Comparison of ENCODE assay signal across 5 fruit fly cellular contexts in the genomic region with DNA sequence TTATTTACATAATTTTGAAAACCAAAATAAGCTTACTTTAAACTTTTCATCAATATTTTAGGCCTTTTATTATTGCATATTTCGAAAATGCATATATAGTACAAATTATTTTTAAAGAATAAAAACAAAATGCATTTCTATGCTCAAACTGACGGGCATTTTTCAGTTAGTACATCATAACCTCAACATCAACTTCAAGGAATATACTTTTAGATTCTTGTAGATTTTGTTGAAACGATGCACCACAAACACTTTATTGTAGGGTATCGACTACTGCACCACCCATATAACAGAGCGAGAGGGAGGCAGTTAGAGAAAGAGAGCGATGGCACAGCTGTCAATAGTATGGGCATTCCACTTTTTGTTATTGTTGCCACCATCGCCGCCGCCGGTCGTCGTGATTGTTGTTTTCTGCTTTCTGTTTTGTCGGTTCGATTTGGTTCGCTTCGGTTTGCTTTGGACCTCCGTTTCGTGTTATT.
TF ChIP-seq lines count a peak whose summit lies in the region.

No protein-coding gene starts in this region.

TF ChIP-seq in whole organism, adult, 20 proteins besides CTCF, POLR2A, EP300 and RAD21 (continued from another document):
- TF ChIP-seq cic (GFP tag; optimal IDR thresholded peaks at IDR 0.05; lab: Kevin White, UChicago) (peak; percentile 59), cnc (optimal IDR thresholded peaks at IDR 0.05; lab: Kevin White, UChicago) (no peak)
TF ChIP-seq in whole organism, adult: peak in this region for 15.

TF ChIP-seq in whole organism, embryonic, 481 proteins besides CTCF, POLR2A, EP300 and RAD21 (continued from another document and continues in another):
- TF ChIP-seq eve (GFP tag; optimal IDR thresholded peaks at IDR 0.05; lab: Kevin White, UChicago) = peak in 1 of 2 experiments; percentile 97
- no peak for TF ChIP-seq unc-4 (GFP tag; IDR thresholded peaks at IDR 0.05; lab: Robert Waterston, UW; ENCODE audit: partially characterized antibody)
- TF ChIP-seq Hr39 (optimal IDR thresholded peaks at IDR 0.05; lab: Kevin White, UChicago) = no peak
- peak; percentile 68; the same call in 1 of the 2 replicates for TF ChIP-seq Awh (GFP tag; IDR thresholded peaks at IDR 0.05; lab: Robert Waterston, UW)
- TF ChIP-seq CG12391 (tag; optimal IDR thresholded peaks at IDR 0.05; lab: Kevin White, UChicago) = peak; percentile 96
- TF ChIP-seq CG17186 (GFP tag; optimal IDR thresholded peaks at IDR 0.05; lab: Kevin White, UChicago) = peak; percentile 68
- TF ChIP-seq Dref (GFP tag; IDR thresholded peaks at IDR 0.05; lab: Robert Waterston, UW) = no peak
- peak; percentile 91 for TF ChIP-seq wek (GFP tag; optimal IDR thresholded peaks at IDR 0.05; lab: Kevin White, UChicago)
- peak; percentile 47 for TF ChIP-seq Fer2 (tag; optimal IDR thresholded peaks at IDR 0.05; lab: Kevin White, UChicago)
- peak; percentile 87 for TF ChIP-seq Antp (GFP tag; optimal IDR thresholded peaks at IDR 0.05; lab: Kevin White, UChicago)
- TF ChIP-seq aop (GFP tag; IDR thresholded peaks at IDR 0.05; lab: Robert Waterston, UW) = no peak
- TF ChIP-seq grn (GFP tag; optimal IDR thresholded peaks at IDR 0.05; lab: Kevin White, UChicago) = peak; percentile 60
- TF ChIP-seq Six4 (GFP tag; optimal IDR thresholded peaks at IDR 0.05; lab: Kevin White, UChicago) = peak; percentile 92
- peak; percentile 94 for TF ChIP-seq CG17829 (tag; optimal IDR thresholded peaks at IDR 0.05; lab: Kevin White, UChicago)
- TF ChIP-seq Sox100B (GFP tag; optimal IDR thresholded peaks at IDR 0.05; lab: Kevin White, UChicago) = peak; percentile 97
- peak; percentile 77 for TF ChIP-seq CHES-1-like (GFP tag; optimal IDR thresholded peaks at IDR 0.05; lab: Kevin White, UChicago)
- peak; percentile 94 for TF ChIP-seq Ets65A (GFP tag; lab: Kevin White, UChicago)
- TF ChIP-seq fd3F (GFP tag; optimal IDR thresholded peaks at IDR 0.05; lab: Kevin White, UChicago) = peak; percentile 85
- TF ChIP-seq CG12104 (GFP tag; optimal IDR thresholded peaks at IDR 0.05; lab: Kevin White, UChicago) = peak; percentile 86
- TF ChIP-seq Asciz (GFP tag; optimal IDR thresholded peaks at IDR 0.05; lab: Kevin White, UChicago) = peak; percentile 96
- no peak for TF ChIP-seq CG15479 (GFP tag; optimal IDR thresholded peaks at IDR 0.05; lab: Kevin White, UChicago)
- TF ChIP-seq CG18011 (GFP tag; optimal IDR thresholded peaks at IDR 0.05; lab: Kevin White, UChicago) = peak; percentile 71
- TF ChIP-seq CG14860 (GFP tag; IDR thresholded peaks at IDR 0.05; lab: Robert Waterston, UW; ENCODE audit: partially characterized antibody) = no peak
- peak; percentile 93 for TF ChIP-seq grau (tag; optimal IDR thresholded peaks at IDR 0.05; lab: Kevin White, UChicago)
- TF ChIP-seq row (GFP tag; IDR thresholded peaks at IDR 0.05; lab: Robert Waterston, UW) = peak; percentile 85
- peak; percentile 66 for TF ChIP-seq cg (GFP tag; optimal IDR thresholded peaks at IDR 0.05; lab: Kevin White, UChicago)
- peak; percentile 73 for TF ChIP-seq HmgZ (tag; optimal IDR thresholded peaks at IDR 0.05; lab: Kevin White, UChicago)
- peak; percentile 81 for TF ChIP-seq Lhr (GFP tag; optimal IDR thresholded peaks at IDR 0.05; lab: Kevin White, UChicago)
- TF ChIP-seq CG33213 (GFP tag; optimal IDR thresholded peaks at IDR 0.05; lab: Kevin White, UChicago) = peak; percentile 65
- TF ChIP-seq Ravus (GFP tag; IDR thresholded peaks at IDR 0.05; lab: Robert Waterston, UW) = no peak

TF ChIP-seq in whole organism, prepupa, 60 proteins besides CTCF, POLR2A, EP300 and RAD21 (continued from another document and continues in another):
- peak; percentile 89 for TF ChIP-seq CG3919 (GFP tag; optimal IDR thresholded peaks at IDR 0.05; lab: Kevin White, UChicago)
- peak; percentile 71 for TF ChIP-seq Hr39 (GFP tag; optimal IDR thresholded peaks at IDR 0.05; lab: Kevin White, UChicago)
- peak; percentile 94 for TF ChIP-seq CG15336 (GFP tag; IDR thresholded peaks at IDR 0.05; lab: Robert Waterston, UW)
- peak; percentile 84 for TF ChIP-seq CG11762 (GFP tag; optimal IDR thresholded peaks at IDR 0.05; lab: Kevin White, UChicago; ENCODE audit: insufficient read depth)
- TF ChIP-seq CG6854 (GFP tag; optimal IDR thresholded peaks at IDR 0.05; lab: Kevin White, UChicago) = peak; percentile 35
- peak; percentile 78 for TF ChIP-seq CG34406 (GFP tag; optimal IDR thresholded peaks at IDR 0.05; lab: Kevin White, UChicago)
- TF ChIP-seq CG6808 (GFP tag; optimal IDR thresholded peaks at IDR 0.05; lab: Kevin White, UChicago) = peak; percentile 83
- TF ChIP-seq Eip78C (GFP tag; lab: Kevin White, UChicago) = peak; percentile 97
- TF ChIP-seq fkh (GFP tag; optimal IDR thresholded peaks at IDR 0.05; lab: Kevin White, UChicago) = peak; percentile 63
- TF ChIP-seq CG6792 (GFP tag; optimal IDR thresholded peaks at IDR 0.05; lab: Kevin White, UChicago) = peak; percentile 76
- peak; percentile 72 for TF ChIP-seq CG6163 (GFP tag; IDR thresholded peaks at IDR 0.05; lab: Robert Waterston, UW)
- TF ChIP-seq Ets96B (tag; optimal IDR thresholded peaks at IDR 0.05; lab: Kevin White, UChicago) = peak; percentile 90
- TF ChIP-seq CG11294 (GFP tag; IDR thresholded peaks at IDR 0.05; lab: Robert Waterston, UW) = peak; percentile 77
- TF ChIP-seq achi (GFP tag; optimal IDR thresholded peaks at IDR 0.05; lab: Kevin White, UChicago) = peak; percentile 93
- peak; percentile 93 for TF ChIP-seq dac (GFP tag; optimal IDR thresholded peaks at IDR 0.05; lab: Kevin White, UChicago)
- TF ChIP-seq CG10669 (GFP tag; optimal IDR thresholded peaks at IDR 0.05; lab: Kevin White, UChicago) = peak; percentile 83
- TF ChIP-seq spab (GFP tag; optimal IDR thresholded peaks at IDR 0.05; lab: Kevin White, UChicago) = peak; percentile 79
- peak; percentile 86 for TF ChIP-seq CG3032 (tag; optimal IDR thresholded peaks at IDR 0.05; lab: Kevin White, UChicago)
- TF ChIP-seq pdm3 (GFP tag; optimal IDR thresholded peaks at IDR 0.05; lab: Kevin White, UChicago) = peak; percentile 93
- TF ChIP-seq Lpt (GFP tag; optimal IDR thresholded peaks at IDR 0.05; lab: Kevin White, UChicago) = peak; percentile 94
- TF ChIP-seq CG6276 (GFP tag; optimal IDR thresholded peaks at IDR 0.05; lab: Kevin White, UChicago) = peak; percentile 92
- peak; percentile 95 for TF ChIP-seq net (GFP tag; optimal IDR thresholded peaks at IDR 0.05; lab: Kevin White, UChicago)
- peak; percentile 93 for TF ChIP-seq OdsH (GFP tag; optimal IDR thresholded peaks at IDR 0.05; lab: Kevin White, UChicago)
- peak; percentile 42 for TF ChIP-seq Ets21C (GFP tag; optimal IDR thresholded peaks at IDR 0.05; lab: Kevin White, UChicago)
- peak; percentile 89 for TF ChIP-seq fd59A (GFP tag; optimal IDR thresholded peaks at IDR 0.05; lab: Kevin White, UChicago)
- peak; percentile 35 for TF ChIP-seq Hr38 (GFP tag; optimal IDR thresholded peaks at IDR 0.05; lab: Kevin White, UChicago)
- peak; percentile 75 for TF ChIP-seq esn (GFP tag; optimal IDR thresholded peaks at IDR 0.05; lab: Kevin White, UChicago)
- peak; percentile 52 for TF ChIP-seq cyc (GFP tag; optimal IDR thresholded peaks at IDR 0.05; lab: Kevin White, UChicago)
- peak; percentile 79 for TF ChIP-seq CG8632 (GFP tag; optimal IDR thresholded peaks at IDR 0.05; lab: Kevin White, UChicago)
- TF ChIP-seq Eip93F (GFP tag; optimal IDR thresholded peaks at IDR 0.05; lab: Kevin White, UChicago) = no peak
- peak; percentile 70 for TF ChIP-seq CG7368 (GFP tag; optimal IDR thresholded peaks at IDR 0.05; lab: Kevin White, UChicago)
- TF ChIP-seq CG8119 (GFP tag; IDR thresholded peaks at IDR 0.05; lab: Robert Waterston, UW) = peak; percentile 94

TF ChIP-seq in whole organism, pupa, 21 proteins besides CTCF, POLR2A, EP300 and RAD21 (continued from another document):
- TF ChIP-seq CG10348 (GFP tag; IDR thresholded peaks at IDR 0.05; lab: Robert Waterston, UW) = peak; percentile 70; the same call in 1 of the 2 replicates
- TF ChIP-seq D1 (tag; optimal IDR thresholded peaks at IDR 0.05; lab: Kevin White, UChicago) = peak; percentile 92

TF ChIP-seq in whole organism, wandering third instar larva, 38 proteins besides CTCF, POLR2A, EP300 and RAD21 (continued from another document):
- TF ChIP-seq CG32264 (GFP tag; optimal IDR thresholded peaks at IDR 0.05; lab: Kevin White, UChicago) (no peak), pan (optimal IDR thresholded peaks at IDR 0.05; lab: Kevin White, UChicago) (no peak), Hnf4 (GFP tag; optimal IDR thresholded peaks at IDR 0.05; lab: Kevin White, UChicago) (peak; percentile 32), woc (GFP tag; optimal IDR thresholded peaks at IDR 0.05; lab: Kevin White, UChicago) (peak; percentile 62), psq (GFP tag; optimal IDR thresholded peaks at IDR 0.05; lab: Kevin White, UChicago) (peak; percentile 56), h (GFP tag; optimal IDR thresholded peaks at IDR 0.05; lab: Kevin White, UChicago) (peak; percentile 78), dsf (GFP tag; optimal IDR thresholded peaks at IDR 0.05; lab: Kevin White, UChicago; ENCODE audit: borderline replicate concordance) (no peak), Dfd (GFP tag; optimal IDR thresholded peaks at IDR 0.05; lab: Kevin White, UChicago) (no peak), Sp1 (GFP tag; optimal IDR thresholded peaks at IDR 0.05; lab: Kevin White, UChicago) (peak; percentile 46), rgr (GFP tag; optimal IDR thresholded peaks at IDR 0.05; lab: Kevin White, UChicago) (peak; percentile 73), sage (GFP tag; optimal IDR thresholded peaks at IDR 0.05; lab: Kevin White, UChicago) (no peak), Mio (GFP tag; optimal IDR thresholded peaks at IDR 0.05; lab: Kevin White, UChicago) (no peak), Hr78 (GFP tag; optimal IDR thresholded peaks at IDR 0.05; lab: Kevin White, UChicago) (no peak), dl (GFP tag; optimal IDR thresholded peaks at IDR 0.05; lab: Kevin White, UChicago; ENCODE audit: insufficient read depth in 1 of 2, partially characterized antibody in 2 of 2) (no peak), foxo (GFP tag; optimal IDR thresholded peaks at IDR 0.05; lab: Kevin White, UChicago) (peak in 1 of 2 experiments; percentile 68), HLH106 (tag; optimal IDR thresholded peaks at IDR 0.05; lab: Kevin White, UChicago) (peak; percentile 53), lola (GFP tag; optimal IDR thresholded peaks at IDR 0.05; lab: Kevin White, UChicago) (no peak)
